Fruit fly (Drosophila melanogaster): ENCODE data around the gene ATPsynE.

The ATPsynE gene

DNA sequence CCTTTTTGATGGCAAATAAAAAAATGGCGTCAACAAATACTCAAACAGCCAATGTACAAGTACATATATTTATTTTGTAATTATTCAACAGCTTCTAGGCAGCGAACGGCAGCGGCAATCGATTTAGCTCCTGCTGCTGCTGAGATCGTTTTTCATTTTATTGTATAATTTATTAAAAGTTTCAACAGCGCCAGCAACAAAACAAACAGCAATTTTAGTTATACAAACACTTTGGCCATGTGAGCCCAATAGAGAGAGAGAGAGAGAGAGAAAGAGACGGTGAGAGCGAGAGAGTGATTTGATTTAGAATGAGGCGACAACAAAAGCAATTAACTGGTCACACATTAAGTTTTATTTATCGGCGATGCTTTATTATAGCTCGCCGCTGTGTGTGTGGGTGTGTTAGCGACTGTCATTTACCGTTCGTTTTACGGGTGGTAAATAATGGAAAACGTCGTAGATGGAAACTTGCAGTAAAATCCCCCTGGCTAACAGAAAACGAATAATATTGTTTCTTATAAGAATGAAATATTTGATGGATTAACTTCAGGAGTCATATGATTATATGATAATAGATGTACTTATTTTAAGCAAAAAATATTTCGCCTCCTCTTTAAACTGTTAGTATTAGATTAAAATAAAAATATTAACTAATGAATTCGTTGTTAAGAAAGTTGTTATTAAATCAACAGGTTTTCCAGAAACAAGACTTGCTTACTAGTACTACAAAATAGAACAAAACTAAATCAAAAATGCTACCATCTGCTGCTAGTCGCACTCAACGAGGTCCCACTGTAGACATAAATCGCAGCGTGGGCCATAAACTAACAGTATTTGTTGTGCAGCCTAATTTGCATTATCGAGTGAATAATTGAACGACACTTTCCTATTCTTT lies 41.4 kb upstream of the ATPsynE start (continued):
- TF ChIP-seq sug (tag; optimal IDR thresholded peaks at IDR 0.05) (peak; percentile 19), Fer1 (GFP tag; optimal IDR thresholded peaks at IDR 0.05) (peak; percentile 8), ewg (GFP tag; optimal IDR thresholded peaks at IDR 0.05) (peak; percentile 3), phol (tag; optimal IDR thresholded peaks at IDR 0.05) (peak; percentile 38), CG6854 (GFP tag; optimal IDR thresholded peaks at IDR 0.05) (peak; percentile 13), CG3281 (GFP tag; optimal IDR thresholded peaks at IDR 0.05) (peak; percentile 9), gfzf (GFP tag; optimal IDR thresholded peaks at IDR 0.05) (no peak), Stat92E (GFP tag; optimal IDR thresholded peaks at IDR 0.05) (peak in 1 of 3 experiments; percentile 84), CG15514 (GFP tag; optimal IDR thresholded peaks at IDR 0.05) (peak; percentile 26), Atf6 (GFP tag; IDR thresholded peaks at IDR 0.05) (no peak), CG1792 (GFP tag; optimal IDR thresholded peaks at IDR 0.05) (no peak), CG6791 (GFP tag; IDR thresholded peaks at IDR 0.05; ENCODE audit: partially characterized antibody) (no peak), dm (GFP tag; optimal IDR thresholded peaks at IDR 0.05) (no peak)

DNA sequence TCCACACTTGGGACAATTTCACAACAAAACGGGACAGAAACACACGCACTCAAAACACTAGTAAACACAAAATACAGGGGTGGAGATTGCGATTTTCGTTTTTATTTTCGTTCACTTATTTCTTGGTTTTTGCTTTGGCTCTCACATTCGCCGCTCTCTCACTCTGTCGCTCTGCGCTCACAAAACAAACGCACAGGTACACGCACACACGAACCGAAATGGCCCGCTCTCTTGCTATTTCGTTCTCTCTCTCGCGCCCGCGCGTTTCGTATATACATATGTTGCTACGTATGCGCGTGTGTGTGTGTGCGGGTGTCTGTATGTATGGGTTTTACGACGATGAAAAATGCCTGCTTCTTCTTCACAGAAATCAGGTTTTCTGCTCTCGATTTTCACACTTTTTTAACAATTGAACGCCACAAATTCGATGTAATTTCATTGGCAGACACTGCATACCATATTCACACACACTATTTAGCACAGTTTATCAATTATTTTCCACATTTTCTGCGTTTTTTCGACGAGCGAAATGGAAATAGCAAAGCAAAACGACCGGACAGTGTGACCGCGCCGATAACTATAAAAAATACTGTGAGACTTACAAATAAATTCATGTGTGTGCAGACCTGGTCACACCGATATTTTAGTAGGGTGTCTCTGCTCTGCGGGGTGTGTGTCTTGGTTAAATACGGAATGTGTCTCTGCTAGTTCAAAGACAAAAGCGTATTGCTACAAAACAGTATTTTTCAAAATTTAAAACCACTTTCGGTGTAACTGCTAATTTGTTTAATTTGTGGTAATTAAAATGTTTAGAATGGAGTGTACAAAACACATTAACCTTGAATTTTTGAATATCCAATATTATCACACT lies 40.2 kb upstream of the ATPsynE start, which contains the start of gene trx:
trx (minus strand) TSS at position 584 of the 871 bp plus-strand sequence.
- TF ChIP-seq CG1024 (GFP tag; IDR thresholded peaks at IDR 0.05) = no peak
- TF ChIP-seq CG6813 (GFP tag; optimal IDR thresholded peaks at IDR 0.05) = peak; percentile 18
- TF ChIP-seq wor (GFP tag; IDR thresholded peaks at IDR 0.05) = no peak
- no peak for TF ChIP-seq CG10274 (GFP tag; optimal IDR thresholded peaks at IDR 0.05)
- no peak for TF ChIP-seq sc (optimal IDR thresholded peaks at IDR 0.05)
- no peak for TF ChIP-seq sc (GFP tag; optimal IDR thresholded peaks at IDR 0.05)
- TF ChIP-seq E2f1 (GFP tag; IDR thresholded peaks at IDR 0.05) = no peak
- no peak for TF ChIP-seq CG4730 (GFP tag; IDR thresholded peaks at IDR 0.05)
- peak; percentile 62 for TF ChIP-seq CoRest (tag; optimal IDR thresholded peaks at IDR 0.05)
- TF ChIP-seq sqz (GFP tag; optimal IDR thresholded peaks at IDR 0.05) = peak; percentile 51
- peak; percentile 98 for TF ChIP-seq sd (tag; optimal IDR thresholded peaks at IDR 0.05)
- TF ChIP-seq Tbp (GFP tag; optimal IDR thresholded peaks at IDR 0.05) = no peak
- TF ChIP-seq zfh1 (GFP tag; IDR thresholded peaks at IDR 0.05) = no peak
- TF ChIP-seq Hr78 (GFP tag; optimal IDR thresholded peaks at IDR 0.05) = no peak
- TF ChIP-seq knrl (GFP tag; IDR thresholded peaks at IDR 0.05; ENCODE audit: partially characterized antibody) = no peak
- TF ChIP-seq tio (GFP tag; optimal IDR thresholded peaks at IDR 0.05) = no peak
- TF ChIP-seq CG13894 (tag; optimal IDR thresholded peaks at IDR 0.05) = peak; percentile 46
- no peak for TF ChIP-seq exex (tag; optimal IDR thresholded peaks at IDR 0.05)
- TF ChIP-seq PHDP (tag; optimal IDR thresholded peaks at IDR 0.05) = peak; percentile 7
- TF ChIP-seq Asciz (GFP tag; optimal IDR thresholded peaks at IDR 0.05) = no peak
- no peak for TF ChIP-seq mirr (GFP tag; optimal IDR thresholded peaks at IDR 0.05)
- no peak for TF ChIP-seq Bgb (GFP tag; IDR thresholded peaks at IDR 0.05; ENCODE audit: partially characterized antibody)
- peak; percentile 59 for TF ChIP-seq ewg (GFP tag; optimal IDR thresholded peaks at IDR 0.05)
- no peak for TF ChIP-seq Dref (GFP tag; IDR thresholded peaks at IDR 0.05)
- no peak for TF ChIP-seq CG31224 (GFP tag; IDR thresholded peaks at IDR 0.05)
- no peak for TF ChIP-seq D19B (GFP tag; optimal IDR thresholded peaks at IDR 0.05)
- TF ChIP-seq CG2875 (GFP tag; optimal IDR thresholded peaks at IDR 0.05) = no peak
- peak; percentile 98 for TF ChIP-seq CG18011 (GFP tag; optimal IDR thresholded peaks at IDR 0.05)
- no peak for TF ChIP-seq HLH3B (GFP tag; IDR thresholded peaks at IDR 0.05)
- TF ChIP-seq pb (GFP tag; optimal IDR thresholded peaks at IDR 0.05) = no peak
- TF ChIP-seq CG2199 (GFP tag; IDR thresholded peaks at IDR 0.05) = no peak
- TF ChIP-seq ranshi (GFP tag; IDR thresholded peaks at IDR 0.05) = no peak
- TF ChIP-seq ATbp (GFP tag; optimal IDR thresholded peaks at IDR 0.05) = no peak
